Fruit fly (Drosophila melanogaster) whole organism, embryonic: ENCODE measurements around the gene CG42585.

Experiments used
- CG10209 ChIP-seq: fragments of 200-800 bp; sonication (Bioruptor generic); optimal IDR thresholded peaks from 3 replicates; lab custom pipeline; 2017; ENCODE audit warnings: missing biosample characterization, mild to moderate bottlenecking, missing genetic modification characterization, missing genetic modification reagents
- CG10959 ChIP-seq: fragments of 200-800 bp; sonication (Bioruptor generic); IDR thresholded peaks from 2 replicates; pipeline ENCODE4 v1.3.6; 2022; ENCODE audit warnings: missing biosample characterization, missing genetic modification characterization
- CG10979 ChIP-seq: fragments of 200-800 bp; sonication (Bioruptor generic); optimal IDR thresholded peaks from 2 replicates; lab custom pipeline; 2018; ENCODE audit warnings: missing biosample characterization, mild to moderate bottlenecking, missing genetic modification characterization, moderate library complexity
- CG11696 ChIP-seq: fragments of 200-800 bp; sonication (Bioruptor generic); IDR thresholded peaks from 2 replicates; pipeline ENCODE4 v1.3.6; 2022; ENCODE audit warnings: missing biosample characterization, missing genetic modification characterization
- CG13424 ChIP-seq: fragments of 200-800 bp; sonication (Bioruptor generic); optimal IDR thresholded peaks from 2 replicates; lab custom pipeline; 2019; ENCODE audit warnings: missing biosample characterization, mild to moderate bottlenecking, missing genetic modification characterization, moderate library complexity
- CG15073 ChIP-seq: fragments of 200-800 bp; sonication (Bioruptor generic); optimal IDR thresholded peaks from 2 replicates; lab custom pipeline; 2016; ENCODE audit warnings: missing biosample characterization, missing genetic modification characterization
- CG2116 ChIP-seq: fragments of 200-800 bp; sonication (Bioruptor generic); optimal IDR thresholded peaks from 3 replicates; lab custom pipeline; 2018; ENCODE audit warnings: missing biosample characterization, mild to moderate bottlenecking, missing genetic modification characterization
- CG2120 ChIP-seq: fragments of 200-800 bp; sonication (Bioruptor generic); optimal IDR thresholded peaks from 3 replicates; lab custom pipeline; 2016; ENCODE audit warnings: missing biosample characterization, missing genetic modification characterization
- Deaf1 ChIP-seq: fragments of 200-800 bp; optimal IDR thresholded peaks from 3 replicates; lab custom pipeline; 2019; ENCODE audit warnings: missing biosample characterization, mild to moderate bottlenecking, missing genetic modification characterization, moderate library complexity
- Dfd ChIP-seq, 2 experiments: fragments of >200 bp; optimal IDR thresholded peaks; 2 replicates each; lab custom pipeline; 2017; ENCODE audit warnings: missing biosample characterization in 2 of 2, missing genetic modification characterization in 2 of 2
- Ets65A ChIP-seq: fragments of 200-800 bp; sonication (Bioruptor generic); peaks from one replicate; lab custom pipeline; 2016; ENCODE audit warnings: missing biosample characterization, missing genetic modification characterization
- Ets97D ChIP-seq: fragments of 200-800 bp; sonication (Bioruptor generic); optimal IDR thresholded peaks from 3 replicates; lab custom pipeline; 2016; ENCODE audit warnings: missing biosample characterization, missing genetic modification characterization
- Six4 ChIP-seq: fragments of 200-800 bp; sonication (Bioruptor generic); optimal IDR thresholded peaks from 2 replicates; lab custom pipeline; 2016; ENCODE audit warnings: missing biosample characterization, missing genetic modification characterization
- grau ChIP-seq: fragments of 200-800 bp; optimal IDR thresholded peaks from 3 replicates; lab custom pipeline; 2019; ENCODE audit warnings: missing biosample characterization, mild to moderate bottlenecking, missing genetic modification characterization, moderate library complexity
- row ChIP-seq: fragments of 200-800 bp; sonication (Bioruptor generic); IDR thresholded peaks from 3 replicates; pipeline ENCODE4 v1.3.6; 2022; ENCODE audit warnings: missing biosample characterization, missing genetic modification characterization

CG42585 gene

DNA sequence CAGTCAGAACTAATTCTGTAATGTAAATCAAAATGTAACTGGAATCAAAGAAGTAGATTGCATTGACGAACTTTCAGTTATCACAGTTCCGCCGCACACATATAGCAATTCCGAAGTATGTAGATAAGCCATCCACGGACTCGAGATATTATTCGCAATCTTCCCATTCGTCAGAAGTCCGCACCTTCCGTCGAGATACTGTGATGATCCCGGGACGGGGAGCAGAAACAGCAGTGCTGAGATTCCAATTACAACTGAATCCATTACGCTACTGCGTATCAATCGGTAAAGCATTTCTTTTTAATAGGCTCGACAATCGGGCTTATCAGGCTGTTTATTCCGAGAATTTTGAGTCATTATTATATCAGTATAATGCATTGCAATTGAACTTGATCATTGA lies 35.0 kb downstream of the CG42585 start, which contains the start of gene CG4650:
CG4650 (minus strand) TSS at position 269 of the 400 bp plus-strand sequence.
- no peak for TF ChIP-seq Ets97D (GFP tag; lab: Kevin White, UChicago)
- no peak for TF ChIP-seq CG10959 (GFP tag; lab: Robert Waterston, UW)
- no peak for TF ChIP-seq CG2120
- no peak for TF ChIP-seq Deaf1
- peak; percentile 26 for TF ChIP-seq Ets65A (GFP tag; lab: Kevin White, UChicago)

DNA sequence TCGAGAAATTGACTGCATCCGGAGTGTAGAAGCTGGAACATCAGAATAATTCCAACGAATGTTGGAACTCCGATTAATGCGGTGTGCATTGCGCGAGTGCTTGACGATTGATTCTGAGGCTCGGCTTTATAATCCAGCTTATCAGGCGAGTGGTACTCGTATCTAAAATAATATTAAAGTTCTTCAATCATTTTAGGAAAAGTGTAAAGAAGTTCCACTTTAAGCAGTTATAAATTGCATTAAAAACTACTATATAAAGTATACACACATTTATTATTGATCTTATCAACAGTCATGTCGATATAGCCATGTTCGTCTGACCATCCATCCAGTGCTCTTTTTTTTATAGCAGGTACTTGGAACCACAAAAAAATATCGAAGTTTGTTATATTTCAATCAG lies 44.8 kb downstream of the CG42585 start, which contains the start of gene CG18636:
CG18636 (minus strand) TSS at position 101 of the 400 bp plus-strand sequence.
- TF ChIP-seq CG13424 (no peak), CG10979 (tag; lab: Kevin White, UChicago) (no peak), Dfd (GFP tag; optimal IDR thresholded peaks at IDR 0.05; lab: Kevin White, UChicago) (no peak), CG10209 (GFP tag; lab: Kevin White, UChicago) (no peak), Six4 (no peak), Ets65A (GFP tag; lab: Kevin White, UChicago) (no peak), grau (no peak), CG11696 (no peak), CG15073 (no peak), row (GFP tag; lab: Robert Waterston, UW) (no peak), CG2116 (GFP tag; lab: Kevin White, UChicago) (no peak)
